Worm (Caenorhabditis elegans) whole organism, mixed stage, embryonic: Measurements from ENCODE around the gene sart-3.

Source experiments
- M03D4.4 ChIP-seq: sonication (generic microtip); optimal IDR thresholded peaks from 2 replicates; lab custom pipeline; 2017; ENCODE audit warnings: mild to moderate bottlenecking, missing genetic modification characterization, missing compliant biosample characterization
- bed-3 ChIP-seq: fragments of 200-800 bp; sonication (Bioruptor generic); optimal IDR thresholded peaks from 3 replicates; lab custom pipeline; 2018; ENCODE audit warnings: mild to moderate bottlenecking, missing genetic modification characterization, moderate library complexity, missing compliant biosample characterization
- blmp-1 ChIP-seq: fragments of 150-350 bp; optimal IDR thresholded peaks from 2 replicates; lab custom pipeline; 2014; ENCODE audit warnings: missing biosample characterization, missing genetic modification characterization
- ceh-43 ChIP-seq: fragments of 200-800 bp; sonication (Bioruptor generic); optimal IDR thresholded peaks from 2 replicates; lab custom pipeline; 2018; ENCODE audit warnings: mild to moderate bottlenecking, missing genetic modification characterization, moderate library complexity, missing compliant biosample characterization
- ceh-83 ChIP-seq: fragments of 200-800 bp; sonication (Bioruptor generic); optimal IDR thresholded peaks from 2 replicates; lab custom pipeline; 2018; ENCODE audit warnings: mild to moderate bottlenecking, missing genetic modification characterization, missing compliant biosample characterization
- ces-1 ChIP-seq: fragments of 150-350 bp; optimal IDR thresholded peaks from 2 replicates; lab custom pipeline; 2014; ENCODE audit warnings: missing biosample characterization, missing genetic modification reagents, missing genetic modification characterization
- drap-1 ChIP-seq: fragments of 200-800 bp; sonication (Bioruptor generic); optimal IDR thresholded peaks from 3 replicates; lab custom pipeline; 2018; ENCODE audit warnings: mild to moderate bottlenecking, missing genetic modification characterization, missing compliant biosample characterization
- elt-1 ChIP-seq: sonication (generic microtip); optimal IDR thresholded peaks from 2 replicates; lab custom pipeline; 2017; ENCODE audit warnings: missing genetic modification characterization, mild to moderate bottlenecking, missing compliant biosample characterization, antibody characterized with exemption, moderate library complexity, borderline replicate concordance; ENCODE audit not compliant: insufficient read depth
- elt-3 ChIP-seq: fragments of 150-350 bp; optimal IDR thresholded peaks from 2 replicates; lab custom pipeline; 2014; ENCODE audit warnings: missing biosample characterization, missing genetic modification characterization
- flh-1 ChIP-seq: fragments of 200-800 bp; sonication (Bioruptor generic); optimal IDR thresholded peaks from 2 replicates; lab custom pipeline; 2018; ENCODE audit warnings: mild to moderate bottlenecking, missing genetic modification characterization, moderate library complexity, missing compliant biosample characterization
- ham-2 ChIP-seq: fragments of 200-800 bp; sonication (Bioruptor generic); optimal IDR thresholded peaks from 2 replicates; lab custom pipeline; 2018; ENCODE audit warnings: mild to moderate bottlenecking, missing genetic modification characterization, missing compliant biosample characterization
- lin-13 ChIP-seq: fragments of 150-350 bp; optimal IDR thresholded peaks from 2 replicates; lab custom pipeline; 2014; ENCODE audit warnings: missing biosample characterization, missing genetic modification characterization
- lin-32 ChIP-seq: fragments of 200-800 bp; sonication (Bioruptor generic); optimal IDR thresholded peaks from 2 replicates; lab custom pipeline; 2018; ENCODE audit warnings: mild to moderate bottlenecking, missing genetic modification characterization, missing compliant biosample characterization
- lsy-2 ChIP-seq: fragments of 150-350 bp; optimal IDR thresholded peaks from 2 replicates; lab custom pipeline; 2014; ENCODE audit warnings: missing biosample characterization, missing genetic modification characterization
- mep-1 ChIP-seq: fragments of 150-350 bp; optimal IDR thresholded peaks from 2 replicates; lab custom pipeline; 2017; ENCODE audit warnings: missing biosample characterization, missing genetic modification reagents, missing genetic modification characterization, inconsistent platforms
- nhr-12 ChIP-seq: fragments of 150-350 bp; optimal IDR thresholded peaks from 2 replicates; lab custom pipeline; 2014; ENCODE audit warnings: missing biosample characterization, missing genetic modification characterization
- nhr-2 ChIP-seq: fragments of 150-350 bp; optimal IDR thresholded peaks from 2 replicates; lab custom pipeline; 2014; ENCODE audit warnings: missing biosample characterization, missing genetic modification characterization
- nhr-237 ChIP-seq: fragments of 150-350 bp; optimal IDR thresholded peaks from 2 replicates; lab custom pipeline; 2014; ENCODE audit warnings: missing biosample characterization, missing genetic modification characterization
- nhr-28 ChIP-seq: fragments of 150-350 bp; optimal IDR thresholded peaks from 2 replicates; lab custom pipeline; 2014; ENCODE audit warnings: missing biosample characterization, missing genetic modification characterization
- nhr-76 ChIP-seq: sonication (generic microtip); optimal IDR thresholded peaks from 2 replicates; lab custom pipeline; 2017; ENCODE audit warnings: missing biosample characterization, missing genetic modification characterization
- pha-4 ChIP-seq: fragments of 150-350 bp; optimal IDR thresholded peaks from 2 replicates; lab custom pipeline; 2018; ENCODE audit warnings: missing biosample characterization, missing genetic modification reagents, missing genetic modification characterization
- sem-2 ChIP-seq: fragments of 200-800 bp; sonication (Bioruptor generic); optimal IDR thresholded peaks from 2 replicates; lab custom pipeline; 2018; ENCODE audit warnings: mild to moderate bottlenecking, missing genetic modification characterization, missing compliant biosample characterization
- snpc-4 ChIP-seq: fragments of 150-350 bp; optimal IDR thresholded peaks from 2 replicates; lab custom pipeline; 2014; ENCODE audit warnings: missing biosample characterization, missing genetic modification characterization
- sptf-1 ChIP-seq: sonication (generic microtip); optimal IDR thresholded peaks from 2 replicates; lab custom pipeline; 2017; ENCODE audit warnings: mild to moderate bottlenecking, missing genetic modification characterization, moderate library complexity, missing compliant biosample characterization
- tbx-8 ChIP-seq: fragments of 200-800 bp; sonication (Bioruptor generic); optimal IDR thresholded peaks from 2 replicates; lab custom pipeline; 2018; ENCODE audit warnings: mild to moderate bottlenecking, missing genetic modification characterization, moderate library complexity, missing compliant biosample characterization
- unc-120 ChIP-seq: sonication (generic microtip); optimal IDR thresholded peaks from 2 replicates; lab custom pipeline; 2017; ENCODE audit warnings: missing genetic modification characterization, missing compliant biosample characterization; ENCODE audit not compliant: poor library complexity, severe bottlenecking
- unc-39 ChIP-seq: fragments of 150-350 bp; optimal IDR thresholded peaks from 2 replicates; lab custom pipeline; 2014; ENCODE audit warnings: missing biosample characterization, missing genetic modification characterization
- unc-62 ChIP-seq: fragments of 150-350 bp; optimal IDR thresholded peaks from 2 replicates; lab custom pipeline; 2014; ENCODE audit warnings: missing biosample characterization, missing genetic modification reagents, missing genetic modification characterization
- zip-8 ChIP-seq: fragments of 150-350 bp; optimal IDR thresholded peaks from 2 replicates; lab custom pipeline; 2014; ENCODE audit warnings: missing biosample characterization, missing genetic modification characterization
- ztf-11 ChIP-seq: fragments of 150-350 bp; optimal IDR thresholded peaks from 2 replicates; lab custom pipeline; 2014; ENCODE audit warnings: missing biosample characterization, missing genetic modification characterization

sart-3 gene

ce11 chrIV:11332751-11333150 is at the start of gene sart-3:
TSS of gene sart-3 (minus strand) at chrIV:11332969.
- no peak for TF ChIP-seq lin-32
- no peak for TF ChIP-seq nhr-28 (tag; lab: Kevin White, UChicago)
- TF ChIP-seq, all 35 proteins: peak for 0

ce11 chrIV:11379254-11379653 is 46.5 kb upstream of the sart-3 start, which contains the start of gene fbxb-76:
TSS of gene fbxb-76 (minus strand) at chrIV:11379354.
- TF ChIP-seq nhr-12 (no peak), tbx-8 (GFP tag; lab: Kevin White, UChicago) (no peak), sem-2 (no peak), drap-1 (GFP tag; lab: Kevin White, UChicago) (no peak)

- TF ChIP-seq mep-1 (tag; lab: Kevin White, UChicago) = no peak
- TF ChIP-seq lin-32 = no peak
- TF ChIP-seq lin-13 (tag; lab: Kevin White, UChicago) = no peak
- TF ChIP-seq tbx-8 (GFP tag; lab: Kevin White, UChicago) = no peak
- TF ChIP-seq nhr-76 = no peak
- no peak for TF ChIP-seq drap-1 (GFP tag; lab: Kevin White, UChicago)
- no peak for TF ChIP-seq unc-62 (GFP tag; lab: Kevin White, UChicago)
- TF ChIP-seq ztf-11 (tag; lab: Kevin White, UChicago) = no peak
- TF ChIP-seq elt-1 (tag; lab: Kevin White, UChicago) = no peak
- no peak for TF ChIP-seq nhr-12
Observed at ce11 chrIV:11377439-11377838, 44.7 kb upstream of the sart-3 start.

- TF ChIP-seq ceh-43 (GFP tag; lab: Kevin White, UChicago) (no peak), ztf-11 (tag; lab: Kevin White, UChicago) (no peak), nhr-2 (tag; lab: Kevin White, UChicago) (no peak), elt-3 (tag; lab: Kevin White, UChicago) (no peak), snpc-4 (tag; lab: Kevin White, UChicago) (no peak), nhr-12 (no peak), ham-2 (GFP tag; lab: Kevin White, UChicago) (no peak), bed-3 (no peak), blmp-1 (no peak), M03D4.4 (no peak), unc-39 (tag; lab: Kevin White, UChicago) (no peak), ces-1 (no peak), flh-1 (GFP tag; lab: Kevin White, UChicago) (no peak), nhr-237 (tag; lab: Kevin White, UChicago) (no peak), unc-62 (GFP tag; lab: Kevin White, UChicago) (no peak), lin-32 (no peak), unc-120 (tag; lab: Kevin White, UChicago) (no peak), nhr-28 (tag; lab: Kevin White, UChicago) (no peak), drap-1 (GFP tag; lab: Kevin White, UChicago) (no peak)
Observed at ce11 chrIV:11375713-11376112, 42.9 kb upstream of the sart-3 start.

- TF ChIP-seq pha-4 (tag; lab: Kevin White, UChicago) (no peak), ztf-11 (tag; lab: Kevin White, UChicago) (no peak), ham-2 (GFP tag; lab: Kevin White, UChicago) (no peak), unc-120 (tag; lab: Kevin White, UChicago) (no peak), blmp-1 (no peak), snpc-4 (tag; lab: Kevin White, UChicago) (no peak), sptf-1 (tag; lab: Kevin White, UChicago) (no peak), nhr-76 (no peak), ceh-83 (GFP tag; lab: Kevin White, UChicago) (no peak), nhr-2 (tag; lab: Kevin White, UChicago) (no peak), flh-1 (GFP tag; lab: Kevin White, UChicago) (no peak), zip-8 (no peak), nhr-12 (no peak), lsy-2 (no peak), elt-3 (tag; lab: Kevin White, UChicago) (no peak), tbx-8 (GFP tag; lab: Kevin White, UChicago) (no peak)
Observed at ce11 chrIV:11372366-11372997, 39.7 kb upstream of the sart-3 start, which contains the start of gene cbd-1. TSS of gene cbd-1 (plus strand) at chrIV:11372991.
